Worm (Caenorhabditis elegans) whole organism, mixed stage, embryonic: ENCODE measurements around the gene cut-6.

ENCODE experiments used
- blmp-1 ChIP-seq: fragments of 150-350 bp; optimal IDR thresholded peaks from 2 replicates; lab custom pipeline; 2014; ENCODE audit warnings: missing biosample characterization, missing genetic modification characterization
- elt-1 ChIP-seq: sonication (generic microtip); optimal IDR thresholded peaks from 2 replicates; lab custom pipeline; 2017; ENCODE audit warnings: missing genetic modification characterization, mild to moderate bottlenecking, missing compliant biosample characterization, antibody characterized with exemption, moderate library complexity, borderline replicate concordance; ENCODE audit not compliant: insufficient read depth
- nhr-76 ChIP-seq: sonication (generic microtip); optimal IDR thresholded peaks from 2 replicates; lab custom pipeline; 2017; ENCODE audit warnings: missing biosample characterization, missing genetic modification characterization
- pha-4 ChIP-seq: fragments of 150-350 bp; optimal IDR thresholded peaks from 2 replicates; lab custom pipeline; 2018; ENCODE audit warnings: missing biosample characterization, missing genetic modification reagents, missing genetic modification characterization
- ztf-11 ChIP-seq: fragments of 150-350 bp; optimal IDR thresholded peaks from 2 replicates; lab custom pipeline; 2014; ENCODE audit warnings: missing biosample characterization, missing genetic modification characterization

ce11 chrIII:10960387-10960786 is 49.1 kb downstream of the cut-6 start:
- TF ChIP-seq blmp-1 (tag; lab: Kevin White, UChicago) (no peak), pha-4 (tag; lab: Kevin White, UChicago) (no peak), elt-1 (tag; lab: Kevin White, UChicago) (no peak), ztf-11 (tag; lab: Kevin White, UChicago) (no peak), nhr-76 (tag; lab: Kevin White, UChicago) (no peak)
